Worm (Caenorhabditis elegans) whole organism, L4 larva: ENCODE data around the gene irld-28.

Experiments
- egl-27 ChIP-seq: sonication (generic microtip); optimal IDR thresholded peaks from 3 replicates; lab custom pipeline; 2017; ENCODE audit warnings: missing biosample characterization, missing genetic modification reagents, missing genetic modification characterization
- fos-1 ChIP-seq: fragments of 150-350 bp; optimal IDR thresholded peaks from 2 replicates; lab custom pipeline; 2014; ENCODE audit warnings: missing biosample characterization, missing genetic modification characterization

- no peak for TF ChIP-seq fos-1 (tag; lab: Kevin White, UChicago)
- no peak for TF ChIP-seq egl-27 (tag; lab: Kevin White, UChicago)
These were observed 9.7 kb downstream of the irld-28 start, which contains the start of gene pud-4 for ce11 chrV:2326378-2326777.
